Worm (Caenorhabditis elegans) whole organism, L4 larva: ENCODE measurements around the gene ced-9.
A peak's percentile ranks its signal among the peaks of the same experiment; 100 is the strongest.

Experiments
- D1046.2 ChIP-seq: fragments of 200-800 bp; sonication (Bioruptor generic); IDR thresholded peaks from 2 replicates; pipeline ENCODE4 v1.3.6; 2022; ENCODE audit warnings: missing genetic modification characterization, missing compliant biosample characterization
- F26F4.8 ChIP-seq: fragments of 200-800 bp; sonication (Bioruptor generic); conservative IDR thresholded peaks from 2 replicates; pipeline ENCODE4 v1.3.6; 2022; ENCODE audit warnings: missing genetic modification characterization, missing compliant biosample characterization
- F44E2.7 ChIP-seq: fragments of 200-800 bp; sonication (Bioruptor generic); IDR thresholded peaks from 2 replicates; pipeline ENCODE4 v2.1.2; 2022; ENCODE audit warnings: missing genetic modification characterization, missing compliant biosample characterization
- R02D3.7 ChIP-seq: fragments of 150-350 bp; sonication (generic microtip); optimal IDR thresholded peaks from 3 replicates; lab custom pipeline; 2014; ENCODE audit warnings: missing biosample characterization, missing genetic modification characterization
- T20F7.1 ChIP-seq: fragments of 200-800 bp; sonication (Bioruptor generic); optimal IDR thresholded peaks from 2 replicates; lab custom pipeline; 2018; ENCODE audit warnings: mild to moderate bottlenecking, missing genetic modification characterization, missing compliant biosample characterization
- Y105C5A.15 ChIP-seq: fragments of 200-800 bp; sonication (Bioruptor generic); IDR thresholded peaks from 2 replicates; pipeline ENCODE4 v1.3.6; 2022; ENCODE audit warnings: missing genetic modification characterization, missing compliant biosample characterization
- Y48G9A.11 ChIP-seq: fragments of 200-800 bp; sonication (Bioruptor generic); IDR thresholded peaks from 2 replicates; pipeline ENCODE4 v1.3.6; 2022; ENCODE audit warnings: missing genetic modification reagents, missing genetic modification characterization, missing compliant biosample characterization
- Y5F2A.4 ChIP-seq: fragments of 200-800 bp; sonication (Bioruptor generic); optimal IDR thresholded peaks from 2 replicates; lab custom pipeline; 2018; ENCODE audit warnings: mild to moderate bottlenecking, missing genetic modification characterization, missing compliant biosample characterization
- ZK546.5 ChIP-seq, 2 experiments: sonication (generic microtip); optimal IDR thresholded peaks; 2 replicates each; lab custom pipeline; 2017; ENCODE audit warnings: missing biosample characterization in 2 of 2, missing genetic modification characterization in 2 of 2
- ceh-20 ChIP-seq: fragments of 200-800 bp; sonication (Bioruptor generic); IDR thresholded peaks from 2 replicates; pipeline ENCODE4 v1.3.6; 2022; ENCODE audit warnings: missing genetic modification reagents, missing genetic modification characterization, missing compliant biosample characterization
- ceh-28 ChIP-seq: fragments of 150-350 bp; optimal IDR thresholded peaks from 2 replicates; lab custom pipeline; 2014; ENCODE audit warnings: missing biosample characterization, missing genetic modification reagents, missing genetic modification characterization
- ceh-44 ChIP-seq: fragments of 200-800 bp; sonication (Bioruptor generic); IDR thresholded peaks from 2 replicates; pipeline ENCODE4 v1.3.6; 2022; ENCODE audit warnings: missing genetic modification reagents, missing genetic modification characterization, missing compliant biosample characterization
- ceh-82 ChIP-seq: sonication (generic microtip); optimal IDR thresholded peaks from 2 replicates; lab custom pipeline; 2017; ENCODE audit warnings: missing biosample characterization, missing genetic modification characterization
- daf-12 ChIP-seq: fragments of 150-350 bp; optimal IDR thresholded peaks from 2 replicates; lab custom pipeline; 2014; ENCODE audit warnings: missing biosample characterization, missing genetic modification reagents, missing genetic modification characterization
- daf-16 ChIP-seq, 3 experiments: sonication (generic microtip); optimal IDR thresholded peaks; 2 replicates each; lab custom pipeline; 2016 to 2017; ENCODE audit warnings: missing genetic modification characterization in 3 of 3, missing genetic modification reagents in 3 of 3, mild to moderate bottlenecking in 2 of 3, missing compliant biosample characterization in 2 of 3, missing biosample characterization in 1 of 3, moderate library complexity in 1 of 3
- dmd-8 ChIP-seq: fragments of 200-800 bp; sonication (Bioruptor generic); IDR thresholded peaks from 2 replicates; pipeline ENCODE4 v1.3.6; 2022; ENCODE audit warnings: missing genetic modification characterization, missing compliant biosample characterization
- dmd-9 ChIP-seq: fragments of 200-800 bp; sonication (Bioruptor generic); IDR thresholded peaks from 2 replicates; pipeline ENCODE4 v1.3.6; 2022; ENCODE audit warnings: missing genetic modification reagents, missing genetic modification characterization, missing compliant biosample characterization
- dpl-1 ChIP-seq: fragments of 150-350 bp; optimal IDR thresholded peaks from 2 replicates; lab custom pipeline; 2014; ENCODE audit warnings: missing biosample characterization, missing genetic modification reagents, missing genetic modification characterization
- egl-43 ChIP-seq: fragments of 200-800 bp; sonication (Bioruptor generic); IDR thresholded peaks from 2 replicates; pipeline ENCODE4 v1.3.6; 2022; ENCODE audit warnings: missing genetic modification reagents, missing genetic modification characterization, missing compliant biosample characterization
- gei-8 ChIP-seq: fragments of 200-800 bp; sonication (Bioruptor generic); optimal IDR thresholded peaks from 2 replicates; lab custom pipeline; 2018; ENCODE audit warnings: mild to moderate bottlenecking, missing genetic modification characterization, missing compliant biosample characterization
- hlh-11 ChIP-seq: fragments of 200-800 bp; sonication (Bioruptor generic); optimal IDR thresholded peaks from 2 replicates; lab custom pipeline; 2018; ENCODE audit warnings: mild to moderate bottlenecking, missing genetic modification characterization, missing compliant biosample characterization
- lim-7 ChIP-seq: fragments of 200-800 bp; sonication (Bioruptor generic); IDR thresholded peaks from 2 replicates; pipeline ENCODE4 v1.3.6; 2022; ENCODE audit warnings: missing genetic modification characterization, missing compliant biosample characterization
- lin-1 ChIP-seq: fragments of 200-800 bp; sonication (Bioruptor generic); IDR thresholded peaks from 2 replicates; pipeline ENCODE4 v1.3.6; 2022; ENCODE audit warnings: missing genetic modification reagents, missing genetic modification characterization, missing compliant biosample characterization
- lin-13 ChIP-seq: fragments of 150-350 bp; optimal IDR thresholded peaks from 2 replicates; lab custom pipeline; 2014; ENCODE audit warnings: missing biosample characterization, missing genetic modification reagents, missing genetic modification characterization
- lin-29 ChIP-seq: fragments of 200-800 bp; sonication (Bioruptor generic); IDR thresholded peaks from 2 replicates; pipeline ENCODE4 v1.3.6; 2022; ENCODE audit warnings: missing genetic modification reagents, missing genetic modification characterization, missing compliant biosample characterization
- lin-38 ChIP-seq: fragments of 200-800 bp; sonication (Bioruptor generic); IDR thresholded peaks from 2 replicates; pipeline ENCODE4 v1.3.6; 2022; ENCODE audit warnings: missing genetic modification reagents, missing genetic modification characterization, missing compliant biosample characterization
- lsy-2 ChIP-seq, 2 experiments: fragments of 150-350 bp in 1 of 2; sonication (generic microtip) in 1 of 2; optimal IDR thresholded peaks; 2 replicates each; lab custom pipeline; 2014 to 2017; ENCODE audit warnings: missing biosample characterization in 2 of 2, missing genetic modification characterization in 2 of 2
- mep-1 ChIP-seq: fragments of 150-350 bp; sonication (generic microtip); optimal IDR thresholded peaks from 3 replicates; lab custom pipeline; 2014; ENCODE audit warnings: missing biosample characterization, missing genetic modification characterization
- mes-2 ChIP-seq: sonication (generic microtip); optimal IDR thresholded peaks from 2 replicates; lab custom pipeline; 2016; ENCODE audit warnings: missing genotype, mild to moderate bottlenecking, missing genetic modification characterization, missing compliant biosample characterization; ENCODE audit not compliant: poor library complexity, severe bottlenecking
- mxl-2 ChIP-seq: fragments of 200-800 bp; sonication (Bioruptor generic); conservative IDR thresholded peaks from 2 replicates; pipeline ENCODE4 v1.3.6; 2022; ENCODE audit warnings: missing genetic modification reagents, missing genetic modification characterization, missing compliant biosample characterization
- nhr-10 ChIP-seq: fragments of 150-350 bp; optimal IDR thresholded peaks from 2 replicates; lab custom pipeline; 2014; ENCODE audit warnings: missing biosample characterization, missing genetic modification characterization
- nhr-102 ChIP-seq: sonication (generic microtip); optimal IDR thresholded peaks from 2 replicates; lab custom pipeline; 2016; ENCODE audit warnings: mild to moderate bottlenecking, missing genetic modification characterization, moderate library complexity, missing compliant biosample characterization
- nhr-41 ChIP-seq: fragments of 200-800 bp; sonication (Bioruptor generic); IDR thresholded peaks from 2 replicates; pipeline ENCODE4 v1.3.6; 2022; ENCODE audit warnings: missing genetic modification reagents, missing genetic modification characterization, missing compliant biosample characterization
- nhr-42 ChIP-seq: fragments of 200-800 bp; sonication (Bioruptor generic); IDR thresholded peaks from 2 replicates; pipeline ENCODE4 v1.3.6; 2022; ENCODE audit warnings: missing genetic modification characterization, missing compliant biosample characterization
- nhr-48 ChIP-seq: sonication (generic microtip); optimal IDR thresholded peaks from 2 replicates; lab custom pipeline; 2016; ENCODE audit warnings: mild to moderate bottlenecking, missing genetic modification characterization, missing compliant biosample characterization
- nhr-6 ChIP-seq: fragments of 150-350 bp; optimal IDR thresholded peaks from 2 replicates; lab custom pipeline; 2014; ENCODE audit warnings: missing biosample characterization, missing genetic modification characterization
- nhr-76 ChIP-seq: fragments of 150-350 bp; optimal IDR thresholded peaks from 2 replicates; lab custom pipeline; 2014; ENCODE audit warnings: missing biosample characterization, missing genetic modification characterization
- pqm-1 ChIP-seq: sonication (generic microtip); optimal IDR thresholded peaks from 2 replicates; lab custom pipeline; 2017; ENCODE audit warnings: missing biosample characterization, missing genetic modification characterization
- rbr-2 ChIP-seq: sonication (generic microtip); optimal IDR thresholded peaks from 2 replicates; lab custom pipeline; 2016; ENCODE audit warnings: missing genotype, missing genetic modification characterization, missing compliant biosample characterization
- saeg-2 ChIP-seq: fragments of 200-800 bp; sonication (Bioruptor generic); IDR thresholded peaks from 2 replicates; pipeline ENCODE4 v1.3.6; 2022; ENCODE audit warnings: missing genetic modification reagents, missing genetic modification characterization, missing compliant biosample characterization
- snpc-1.2 ChIP-seq: fragments of 200-800 bp; sonication (Bioruptor generic); IDR thresholded peaks from 2 replicates; pipeline ENCODE4 v1.3.6; 2022; ENCODE audit warnings: missing genetic modification reagents, missing genetic modification characterization, missing compliant biosample characterization
- spr-1 ChIP-seq: sonication (generic microtip); optimal IDR thresholded peaks from 2 replicates; lab custom pipeline; 2016; ENCODE audit warnings: mild to moderate bottlenecking, missing genetic modification characterization, missing compliant biosample characterization
- tra-1 ChIP-seq: fragments of 200-800 bp; sonication (Bioruptor generic); IDR thresholded peaks from 2 replicates; pipeline ENCODE4 v1.3.6; 2022; ENCODE audit warnings: missing genetic modification reagents, missing genetic modification characterization, missing compliant biosample characterization
- unc-62 ChIP-seq, 3 experiments: fragments of 150-350 bp in 1 of 3; sonication (generic microtip); optimal IDR thresholded peaks in 2 of 3; peaks in 1 of 3; 1 replicate in 1 of 3; 2 replicates in 2 of 3; lab custom pipeline; 2014 to 2017; ENCODE audit warnings: missing biosample characterization in 3 of 3, missing genetic modification characterization in 3 of 3, missing genetic modification reagents in 3 of 3, missing genotype in 1 of 3
- zag-1 ChIP-seq: fragments of 150-350 bp; optimal IDR thresholded peaks from 2 replicates; lab custom pipeline; 2014; ENCODE audit warnings: missing biosample characterization, missing genetic modification characterization
- ztf-11 ChIP-seq: fragments of 150-350 bp; optimal IDR thresholded peaks from 2 replicates; lab custom pipeline; 2014; ENCODE audit warnings: missing biosample characterization, missing genetic modification characterization
- ztf-7 ChIP-seq: fragments of 150-350 bp; optimal IDR thresholded peaks from 2 replicates; lab custom pipeline; 2014; ENCODE audit warnings: missing biosample characterization, missing genetic modification characterization

The ced-9 gene

DNA sequence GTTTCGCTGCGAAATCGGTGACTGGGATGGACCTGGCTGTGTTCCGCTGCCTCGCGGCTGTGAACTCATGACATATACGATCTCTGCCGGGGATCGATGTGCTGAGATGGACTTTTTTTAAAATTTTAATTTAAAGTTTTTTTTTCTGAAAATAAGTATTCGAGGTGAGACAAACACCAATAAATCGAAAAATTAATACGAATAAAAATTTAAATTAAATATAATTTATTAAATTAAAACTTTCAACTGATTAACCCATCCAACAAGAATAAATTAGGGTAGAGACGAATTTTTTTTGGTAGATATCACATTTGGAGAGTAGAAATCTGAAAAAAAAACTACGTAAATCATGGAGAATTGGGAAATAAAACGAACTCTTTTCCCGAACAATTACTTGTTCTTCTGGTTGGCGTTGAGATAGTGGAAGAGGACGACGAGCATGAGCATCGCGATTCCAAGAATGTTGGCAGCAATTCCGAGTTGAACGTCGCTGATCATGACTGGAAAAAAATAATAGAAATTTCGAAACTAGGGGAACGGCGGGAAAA, 16.8 kb upstream of the ced-9 start, which contains the start of the genes unc-50 and ostf-4:
Gene unc-50 (minus strand): TSS at position 101 of the 548 bp plus-strand sequence.
Gene ostf-4 (minus strand): TSS at position 498 of the 548 bp plus-strand sequence.
- no peak for TF ChIP-seq saeg-2 (GFP tag; lab: Robert Waterston, UW)
- no peak for TF ChIP-seq dpl-1
- TF ChIP-seq lin-29 (GFP tag; lab: Robert Waterston, UW): no peak
- TF ChIP-seq nhr-10: no peak
- no peak for TF ChIP-seq ceh-82 (tag; lab: Kevin White, UChicago)
- no peak for TF ChIP-seq ztf-11 (tag; lab: Kevin White, UChicago)
- no peak for TF ChIP-seq daf-12 (tag; lab: Kevin White, UChicago)
- TF ChIP-seq ZK546.5 (tag; optimal IDR thresholded peaks at IDR 0.05; lab: Kevin White, UChicago): no peak
- no peak for TF ChIP-seq mxl-2 (GFP tag; lab: Robert Waterston, UW)
- no peak for TF ChIP-seq rbr-2 (tag; lab: Kevin White, UChicago)
- no peak for TF ChIP-seq ztf-7 (tag; lab: Kevin White, UChicago)
- TF ChIP-seq spr-1 (tag; lab: Kevin White, UChicago): no peak

DNA sequence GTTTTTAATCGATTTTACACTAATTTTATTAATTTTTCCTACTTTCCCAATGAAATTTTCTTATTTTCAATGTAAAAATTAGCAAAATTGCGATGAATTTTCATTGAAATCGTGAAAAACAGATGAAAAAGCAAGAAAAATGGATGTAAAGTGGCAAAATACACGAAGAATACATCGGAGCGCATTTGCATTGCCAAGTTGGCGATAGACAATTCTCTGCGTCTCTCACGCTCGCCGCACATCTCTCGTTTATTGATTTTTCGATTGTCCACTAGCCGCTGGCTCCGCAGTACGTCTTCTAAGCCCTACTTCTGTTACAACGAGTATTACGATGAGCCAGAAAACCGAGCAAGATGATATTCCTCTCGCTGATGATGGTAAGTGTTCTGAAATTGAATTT, 16.2 kb upstream of the ced-9 start, which contains the start of gene unc-69:
Gene unc-69 (plus strand): TSS at position 185 of the 400 bp plus-strand sequence.
- TF ChIP-seq R02D3.7 (no peak), D1046.2 (GFP tag; lab: Robert Waterston, UW) (no peak), lsy-2 (tag; optimal IDR thresholded peaks at IDR 0.05; lab: Kevin White, UChicago) (peak in 1 of 2 experiments; percentile 79), gei-8 (no peak), nhr-41 (no peak), daf-16 (GFP tag; optimal IDR thresholded peaks at IDR 0.05; lab: Kevin White, UChicago) (no peak), daf-16 (tag; optimal IDR thresholded peaks at IDR 0.05; lab: Kevin White, UChicago) (peak; percentile 40), T20F7.1 (GFP tag; lab: Kevin White, UChicago) (no peak), lin-29 (GFP tag; lab: Robert Waterston, UW) (no peak), mep-1 (tag; lab: Kevin White, UChicago) (peak; percentile 29), unc-62 (GFP tag; optimal IDR thresholded peaks at IDR 0.05 in 1 of 2; lab: Kevin White, UChicago) (no peak), unc-62 (tag; optimal IDR thresholded peaks at IDR 0.05; lab: Kevin White, UChicago) (no peak), mes-2 (tag; lab: Kevin White, UChicago) (peak; percentile 71), nhr-76 (tag; lab: Kevin White, UChicago) (no peak), ceh-20 (no peak), ceh-44 (GFP tag; lab: Robert Waterston, UW) (no peak), daf-12 (tag; lab: Kevin White, UChicago) (no peak), ztf-7 (tag; lab: Kevin White, UChicago) (no peak), nhr-6 (tag; lab: Kevin White, UChicago) (no peak), lin-1 (GFP tag; lab: Robert Waterston, UW) (no peak), lin-38 (GFP tag; lab: Robert Waterston, UW) (peak; percentile 93), dmd-9 (GFP tag; lab: Robert Waterston, UW) (no peak), lin-13 (GFP tag; lab: Kevin White, UChicago) (peak; percentile 45), nhr-42 (GFP tag; lab: Robert Waterston, UW) (no peak), F26F4.8 (no peak), mxl-2 (GFP tag; lab: Robert Waterston, UW) (no peak), ceh-82 (tag; lab: Kevin White, UChicago) (no peak), hlh-11 (tag; lab: Kevin White, UChicago) (peak; percentile 12), snpc-1.2 (no peak), ceh-28 (tag; lab: Kevin White, UChicago) (peak; percentile 69), Y5F2A.4 (GFP tag; lab: Kevin White, UChicago) (no peak), Y105C5A.15 (no peak), nhr-48 (tag; lab: Kevin White, UChicago) (no peak), lim-7 (GFP tag; lab: Robert Waterston, UW) (no peak), zag-1 (tag; lab: Kevin White, UChicago) (no peak), F44E2.7 (GFP tag; lab: Robert Waterston, UW) (no peak), saeg-2 (GFP tag; lab: Robert Waterston, UW) (no peak), nhr-102 (no peak), pqm-1 (tag; lab: Kevin White, UChicago) (no peak), Y48G9A.11 (GFP tag; lab: Robert Waterston, UW) (no peak), egl-43 (GFP tag; lab: Robert Waterston, UW) (no peak), dmd-8 (GFP tag; lab: Robert Waterston, UW) (no peak), tra-1 (GFP tag; lab: Robert Waterston, UW) (no peak)
